Worm (Caenorhabditis elegans) whole organism, L4 larva: ENCODE measurements around the gene math-44.

Source experiments
- ama-1 ChIP-seq: fragments of 150-350 bp; optimal IDR thresholded peaks from 2 replicates; lab custom pipeline; 2014; ENCODE audit warnings: inconsistent platforms, mixed read lengths
- egl-27 ChIP-seq: sonication (generic microtip); optimal IDR thresholded peaks from 3 replicates; lab custom pipeline; 2017; ENCODE audit warnings: missing biosample characterization, missing genetic modification reagents, missing genetic modification characterization
- nhr-42 ChIP-seq: fragments of 200-800 bp; sonication (Bioruptor generic); IDR thresholded peaks from 2 replicates; pipeline ENCODE4 v1.3.6; 2022; ENCODE audit warnings: missing genetic modification characterization, missing compliant biosample characterization
- pha-4 ChIP-seq, 2 experiments: fragments of 150-350 bp in 1 of 2; fragments of 200-800 bp in 1 of 2; sonication (Bioruptor generic) in 1 of 2; IDR thresholded peaks in 1 of 2; optimal IDR thresholded peaks in 1 of 2; 2 replicates each; pipeline versions ENCODE4 v1.3.6 to Lab custom; 2014 to 2022; ENCODE audit warnings: missing genetic modification characterization in 2 of 2, missing genetic modification reagents in 2 of 2, missing biosample characterization in 1 of 2, missing compliant biosample characterization in 1 of 2
- pqm-1 ChIP-seq: sonication (generic microtip); optimal IDR thresholded peaks from 2 replicates; lab custom pipeline; 2017; ENCODE audit warnings: missing biosample characterization, missing genetic modification characterization
- zag-1 ChIP-seq: fragments of 150-350 bp; optimal IDR thresholded peaks from 2 replicates; lab custom pipeline; 2014; ENCODE audit warnings: missing biosample characterization, missing genetic modification characterization

DNA sequence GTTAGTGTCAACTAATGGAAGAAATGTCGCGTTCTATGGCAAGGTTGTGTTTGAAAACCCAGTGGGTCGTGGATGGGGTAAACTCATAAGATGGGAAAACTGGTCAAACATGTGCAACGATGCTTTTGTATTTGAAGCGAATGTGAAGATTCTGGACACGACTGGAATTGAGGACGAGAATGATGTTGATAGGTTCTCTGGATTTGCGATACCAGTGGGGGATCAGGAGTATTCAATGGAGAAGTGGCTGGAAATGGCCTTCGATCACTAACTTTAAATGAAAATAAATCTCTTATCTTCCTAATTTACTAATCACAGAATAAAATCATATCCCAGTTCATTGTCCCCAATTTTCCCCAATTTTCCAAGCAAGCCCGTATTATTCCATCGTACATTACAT, 22.1 kb downstream of the math-44 start:
- no peak for TF ChIP-seq pha-4 (GFP tag; IDR thresholded peaks at IDR 0.05; lab: Robert Waterston, UW)
- TF ChIP-seq pha-4 (tag; optimal IDR thresholded peaks at IDR 0.05; lab: Kevin White, UChicago): no peak
- TF ChIP-seq egl-27 (tag; lab: Kevin White, UChicago): no peak
- TF ChIP-seq pqm-1 (tag; lab: Kevin White, UChicago): no peak
- TF ChIP-seq ama-1: no peak
- TF ChIP-seq nhr-42 (GFP tag; lab: Robert Waterston, UW): no peak
- TF ChIP-seq zag-1 (tag; lab: Kevin White, UChicago): no peak
